Fruit fly (Drosophila melanogaster) whole organism, prepupa: ENCODE results near the gene CG42553.

Source experiments
- Blimp-1 ChIP-seq: fragments of 200-800 bp; sonication (Bioruptor generic); optimal IDR thresholded peaks from 3 replicates; lab custom pipeline; 2017; ENCODE audit warnings: missing biosample characterization, missing genetic modification characterization, mild to moderate bottlenecking, moderate library complexity, missing genetic modification reagents
- CG10669 ChIP-seq: fragments of 200-800 bp; sonication (Bioruptor generic); optimal IDR thresholded peaks from 3 replicates; lab custom pipeline; 2018; ENCODE audit warnings: missing biosample characterization, mild to moderate bottlenecking, missing genetic modification characterization, moderate library complexity
- CG11902 ChIP-seq: fragments of 200-800 bp; sonication (Bioruptor generic); optimal IDR thresholded peaks from 3 replicates; lab custom pipeline; 2016; ENCODE audit warnings: missing biosample characterization, missing genetic modification characterization
- CG15336 ChIP-seq: fragments of 200-800 bp; sonication (Bioruptor generic); IDR thresholded peaks from 2 replicates; pipeline ENCODE4 v1.3.6; 2022; ENCODE audit warnings: missing biosample characterization, missing genetic modification characterization
- CG16779 ChIP-seq: fragments of 200-800 bp; sonication (Bioruptor generic); optimal IDR thresholded peaks from 3 replicates; lab custom pipeline; 2017; ENCODE audit warnings: missing biosample characterization, mild to moderate bottlenecking, missing genetic modification characterization
- CG3032 ChIP-seq: fragments of 200-800 bp; optimal IDR thresholded peaks from 2 replicates; lab custom pipeline; 2019; ENCODE audit warnings: missing biosample characterization, mild to moderate bottlenecking, missing genetic modification characterization, moderate library complexity
- CG31627 ChIP-seq: fragments of 200-800 bp; sonication (Bioruptor generic); optimal IDR thresholded peaks from 3 replicates; lab custom pipeline; 2016; ENCODE audit warnings: missing biosample characterization, missing genetic modification characterization
- CG32006 ChIP-seq: fragments of 200-800 bp; sonication (Bioruptor generic); optimal IDR thresholded peaks from 3 replicates; lab custom pipeline; 2017; ENCODE audit warnings: missing biosample characterization, mild to moderate bottlenecking, missing genetic modification characterization
- CG3919 ChIP-seq: fragments of 200-800 bp; sonication (Bioruptor generic); optimal IDR thresholded peaks from 3 replicates; lab custom pipeline; 2016; ENCODE audit warnings: missing biosample characterization, missing genetic modification characterization
- CG4318 ChIP-seq: fragments of 200-800 bp; sonication (Bioruptor generic); optimal IDR thresholded peaks from 3 replicates; lab custom pipeline; 2017; ENCODE audit warnings: missing biosample characterization, mild to moderate bottlenecking, missing genetic modification characterization
- CG6163 ChIP-seq: fragments of 200-800 bp; sonication (Bioruptor generic); IDR thresholded peaks from 3 replicates; pipeline ENCODE4 v1.3.6; 2022; ENCODE audit warnings: missing biosample characterization, missing genetic modification characterization
- CG6276 ChIP-seq: fragments of 200-800 bp; sonication (Bioruptor generic); optimal IDR thresholded peaks from 2 replicates; lab custom pipeline; 2017; ENCODE audit warnings: missing biosample characterization, mild to moderate bottlenecking, missing genetic modification characterization
- CG6808 ChIP-seq: fragments of 200-800 bp; sonication (Bioruptor generic); optimal IDR thresholded peaks from 3 replicates; lab custom pipeline; 2017; ENCODE audit warnings: missing biosample characterization, missing genetic modification characterization, mild to moderate bottlenecking, moderate library complexity, missing genetic modification reagents
- CG6854 ChIP-seq: fragments of 200-800 bp; sonication (Bioruptor generic); optimal IDR thresholded peaks from 2 replicates; lab custom pipeline; 2017; ENCODE audit warnings: missing biosample characterization, mild to moderate bottlenecking, missing genetic modification characterization
- CG7368 ChIP-seq: fragments of 200-800 bp; sonication (Bioruptor generic); optimal IDR thresholded peaks from 3 replicates; lab custom pipeline; 2016; ENCODE audit warnings: missing biosample characterization, missing genetic modification characterization
- CG8119 ChIP-seq: fragments of 200-800 bp; sonication (Bioruptor generic); IDR thresholded peaks from 3 replicates; pipeline ENCODE4 v1.3.6; 2022; ENCODE audit warnings: missing biosample characterization, missing genetic modification characterization
- CG9139 ChIP-seq: fragments of 200-800 bp; sonication (Bioruptor generic); optimal IDR thresholded peaks from 3 replicates; lab custom pipeline; 2017; ENCODE audit warnings: missing biosample characterization, mild to moderate bottlenecking, missing genetic modification characterization
- Eip78C ChIP-seq: fragments of 200-800 bp; sonication (Bioruptor generic); peaks from one replicate; lab custom pipeline; 2016; ENCODE audit warnings: missing biosample characterization, missing genetic modification characterization
- Eip93F ChIP-seq: fragments of 200-800 bp; sonication (Bioruptor generic); optimal IDR thresholded peaks from 2 replicates; lab custom pipeline; 2016; ENCODE audit warnings: missing biosample characterization, mild to moderate bottlenecking, missing genetic modification characterization
- Ets21C ChIP-seq: fragments of 200-800 bp; sonication (Bioruptor generic); optimal IDR thresholded peaks from 3 replicates; lab custom pipeline; 2016; ENCODE audit warnings: missing biosample characterization, missing genetic modification characterization
- Ets96B ChIP-seq: fragments of 200-800 bp; optimal IDR thresholded peaks from 2 replicates; lab custom pipeline; 2019; ENCODE audit warnings: missing biosample characterization, mild to moderate bottlenecking, missing genetic modification characterization, moderate library complexity
- Gug ChIP-seq: fragments of 200-800 bp; sonication (Bioruptor generic); IDR thresholded peaks from 2 replicates; pipeline ENCODE4 v1.3.6; 2022; ENCODE audit warnings: missing biosample characterization, missing genetic modification characterization
- Hr38 ChIP-seq: sonication (Bioruptor generic); optimal IDR thresholded peaks from 2 replicates; lab custom pipeline; 2016; ENCODE audit warnings: missing biosample characterization, missing genetic modification characterization
- Hr39 ChIP-seq: fragments of 200-800 bp; sonication (Bioruptor generic); optimal IDR thresholded peaks from 2 replicates; lab custom pipeline; 2016; ENCODE audit warnings: missing biosample characterization, missing genetic modification characterization
- Hr4 ChIP-seq: fragments of 200-800 bp; sonication (Bioruptor generic); optimal IDR thresholded peaks from 3 replicates; lab custom pipeline; 2016; ENCODE audit warnings: missing biosample characterization, missing genetic modification characterization
- Lpt ChIP-seq: fragments of 200-800 bp; sonication (Bioruptor generic); optimal IDR thresholded peaks from 3 replicates; lab custom pipeline; 2016; ENCODE audit warnings: missing biosample characterization, missing genetic modification characterization
- OdsH ChIP-seq: fragments of 200-800 bp; sonication (Bioruptor generic); optimal IDR thresholded peaks from 3 replicates; lab custom pipeline; 2016; ENCODE audit warnings: missing biosample characterization, missing genetic modification characterization
- Smox ChIP-seq: fragments of 200-800 bp; sonication (Bioruptor generic); optimal IDR thresholded peaks from 3 replicates; lab custom pipeline; 2016; ENCODE audit warnings: missing biosample characterization, missing genetic modification characterization
- Sox14 ChIP-seq: fragments of 200-800 bp; sonication (Bioruptor generic); optimal IDR thresholded peaks from 3 replicates; lab custom pipeline; 2016; ENCODE audit warnings: missing biosample characterization, missing genetic modification characterization
- Sox15 ChIP-seq: fragments of 200-800 bp; sonication (Bioruptor generic); optimal IDR thresholded peaks from 3 replicates; lab custom pipeline; 2016; ENCODE audit warnings: missing biosample characterization, missing genetic modification characterization
- acj6 ChIP-seq: fragments of 200-800 bp; sonication (Bioruptor generic); optimal IDR thresholded peaks from 3 replicates; lab custom pipeline; 2016; ENCODE audit warnings: missing biosample characterization, missing genetic modification characterization
- cyc ChIP-seq: fragments of 200-800 bp; sonication (Bioruptor generic); optimal IDR thresholded peaks from 3 replicates; lab custom pipeline; 2016; ENCODE audit warnings: missing biosample characterization, missing genetic modification characterization
- dac ChIP-seq: fragments of 200-800 bp; sonication (Bioruptor generic); optimal IDR thresholded peaks from 2 replicates; lab custom pipeline; 2017; ENCODE audit warnings: missing biosample characterization, mild to moderate bottlenecking, missing genetic modification characterization
- dsx ChIP-seq: fragments of 200-800 bp; optimal IDR thresholded peaks from 3 replicates; lab custom pipeline; 2019; ENCODE audit warnings: missing biosample characterization, mild to moderate bottlenecking, missing genetic modification characterization, moderate library complexity; ENCODE audit not compliant: poor library complexity, severe bottlenecking
- eg ChIP-seq: fragments of 200-800 bp; sonication (Bioruptor generic); IDR thresholded peaks from 3 replicates; pipeline ENCODE4 v1.3.6; 2022; ENCODE audit warnings: missing biosample characterization, missing genetic modification characterization
- esn ChIP-seq: fragments of 200-800 bp; sonication (Bioruptor generic); optimal IDR thresholded peaks from 2 replicates; lab custom pipeline; 2016; ENCODE audit warnings: missing biosample characterization, mild to moderate bottlenecking, missing genetic modification characterization, moderate library complexity
- fd59A ChIP-seq: fragments of 200-800 bp; sonication (Bioruptor generic); optimal IDR thresholded peaks from 2 replicates; lab custom pipeline; 2017; ENCODE audit warnings: missing biosample characterization, mild to moderate bottlenecking, missing genetic modification characterization, missing genetic modification reagents
- fkh ChIP-seq: fragments of 200-800 bp; sonication (Bioruptor generic); optimal IDR thresholded peaks from 3 replicates; lab custom pipeline; 2017; ENCODE audit warnings: missing biosample characterization, mild to moderate bottlenecking, missing genetic modification characterization, moderate library complexity
- lz ChIP-seq: fragments of 200-800 bp; sonication (Bioruptor generic); optimal IDR thresholded peaks from 3 replicates; lab custom pipeline; 2016; ENCODE audit warnings: missing biosample characterization, missing genetic modification characterization
- net ChIP-seq: fragments of 200-800 bp; sonication (Bioruptor generic); optimal IDR thresholded peaks from 3 replicates; lab custom pipeline; 2016; ENCODE audit warnings: missing biosample characterization, missing genetic modification characterization
- pdm3 ChIP-seq: fragments of 200-800 bp; sonication (Bioruptor generic); optimal IDR thresholded peaks from 3 replicates; lab custom pipeline; 2016; ENCODE audit warnings: missing biosample characterization, missing genetic modification characterization
- salr ChIP-seq, 2 experiments: fragments of 200-800 bp; sonication (Bioruptor generic); optimal IDR thresholded peaks; 3 replicates each; lab custom pipeline; 2016 to 2018; ENCODE audit warnings: missing biosample characterization in 2 of 2, missing genetic modification characterization in 2 of 2, mild to moderate bottlenecking in 1 of 2
- spab ChIP-seq: fragments of 200-800 bp; sonication (Bioruptor generic); optimal IDR thresholded peaks from 2 replicates; lab custom pipeline; 2017; ENCODE audit warnings: missing biosample characterization, mild to moderate bottlenecking, missing genetic modification characterization, missing genetic modification reagents
- ss ChIP-seq, 2 experiments: fragments of 200-800 bp; sonication (Bioruptor generic); optimal IDR thresholded peaks; 2 replicates in 1 of 2; 3 replicates in 1 of 2; lab custom pipeline; 2017 to 2018; ENCODE audit warnings: mild to moderate bottlenecking in 2 of 2, missing biosample characterization in 2 of 2, missing genetic modification characterization in 2 of 2, moderate library complexity in 1 of 2
- svp ChIP-seq: fragments of 200-800 bp; sonication (Bioruptor generic); peaks from one replicate; lab custom pipeline; 2016; ENCODE audit warnings: missing biosample characterization, missing genetic modification characterization
- topi ChIP-seq: fragments of 200-800 bp; sonication (Bioruptor generic); optimal IDR thresholded peaks from 3 replicates; lab custom pipeline; 2016; ENCODE audit warnings: missing biosample characterization, missing genetic modification characterization
- vri ChIP-seq: fragments of 200-800 bp; sonication (Bioruptor generic); optimal IDR thresholded peaks from 3 replicates; lab custom pipeline; 2016; ENCODE audit warnings: missing biosample characterization, mild to moderate bottlenecking, missing genetic modification characterization

Gene CG42553

DNA sequence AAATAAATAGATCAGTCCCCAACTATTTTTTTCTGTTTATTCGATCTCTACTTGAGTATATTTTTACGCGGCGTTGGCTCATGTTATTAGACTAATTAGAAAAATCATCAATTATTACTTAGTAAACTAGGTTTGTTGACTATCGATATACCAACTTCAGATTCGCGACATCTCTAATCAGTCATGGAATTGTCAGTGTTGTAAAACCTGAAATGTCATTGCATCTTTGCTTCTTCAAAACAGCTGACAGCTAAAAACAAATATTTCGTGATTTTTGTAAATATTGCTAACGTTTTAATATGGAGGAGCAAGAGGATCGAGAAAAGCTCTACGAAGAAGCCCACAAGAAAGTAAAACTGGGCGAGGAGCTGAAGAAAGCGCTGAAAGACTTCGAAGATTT is at the start of gene CG42553:
TSS of gene CG42553 (plus strand) at position 216 of the 400 bp plus-strand sequence.
- no peak for TF ChIP-seq ss (GFP tag; optimal IDR thresholded peaks at IDR 0.05; lab: Kevin White, UChicago)
- peak; percentile 66 for TF ChIP-seq fkh (GFP tag; lab: Kevin White, UChicago)
- TF ChIP-seq lz (GFP tag; lab: Kevin White, UChicago): no peak
- TF ChIP-seq CG3919: no peak

DNA sequence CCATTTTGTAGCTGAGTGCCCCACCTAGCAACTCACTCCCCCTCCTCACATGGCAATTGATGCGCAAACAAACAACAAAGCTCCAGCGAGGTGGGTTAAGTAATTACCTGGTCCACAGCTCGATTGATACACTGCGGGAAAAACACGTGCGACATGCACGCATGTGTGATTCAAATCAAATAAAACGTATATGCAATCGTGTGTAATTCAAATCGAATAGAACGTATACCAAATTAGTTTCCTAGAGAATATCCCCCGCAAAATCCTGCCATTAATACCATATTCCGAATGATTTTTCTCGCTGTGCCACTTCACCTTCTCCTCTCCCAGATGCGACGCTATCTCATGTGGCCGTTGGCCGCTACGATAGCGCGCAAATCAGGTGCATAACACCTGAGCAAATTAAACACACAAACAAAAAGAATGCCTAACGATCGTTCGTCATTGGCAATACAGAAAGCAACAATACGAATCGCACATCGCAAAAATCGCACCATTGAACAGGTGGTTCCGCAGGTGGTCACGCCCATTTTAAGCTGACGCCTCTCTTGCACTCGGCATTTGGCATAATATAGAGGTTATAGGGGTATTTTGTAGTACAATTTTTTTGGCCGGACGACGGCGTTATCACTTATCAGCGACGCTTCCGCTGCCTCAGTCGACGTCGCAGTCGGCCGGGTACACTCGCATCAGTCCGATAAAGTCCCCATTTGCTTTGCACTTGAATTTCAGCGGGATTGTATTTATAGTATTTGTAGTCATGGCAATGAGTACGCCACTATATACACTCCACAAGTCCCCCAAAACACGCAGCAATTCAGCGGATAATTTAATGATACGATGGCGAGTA is 49.6 kb upstream of the CG42553 start:
- TF ChIP-seq esn (peak; percentile 90), Smox (GFP tag; lab: Kevin White, UChicago) (peak; percentile 82), Ets96B (tag; lab: Kevin White, UChicago) (peak; percentile 47), CG6276 (GFP tag; lab: Kevin White, UChicago) (peak; percentile 51), CG15336 (GFP tag; lab: Robert Waterston, UW) (peak; percentile 83), ss (GFP tag; optimal IDR thresholded peaks at IDR 0.05; lab: Kevin White, UChicago) (peak in 1 of 2 experiments; percentile 38), CG6854 (GFP tag; lab: Kevin White, UChicago) (peak; percentile 3), Ets21C (GFP tag; lab: Kevin White, UChicago) (peak; percentile 77), Hr38 (GFP tag; lab: Kevin White, UChicago) (no peak), salr (GFP tag; optimal IDR thresholded peaks at IDR 0.05; lab: Kevin White, UChicago) (peak; percentile 21 to 63), CG11902 (peak; percentile 80), Sox15 (GFP tag; lab: Kevin White, UChicago) (peak; percentile 82), svp (peak; percentile 93), CG31627 (GFP tag; lab: Kevin White, UChicago) (peak; percentile 91), pdm3 (GFP tag; lab: Kevin White, UChicago) (peak; percentile 88), CG16779 (peak; percentile 59), acj6 (peak; percentile 84), CG6808 (GFP tag; lab: Kevin White, UChicago) (no peak), eg (GFP tag; lab: Robert Waterston, UW) (peak; percentile 89), topi (GFP tag; lab: Kevin White, UChicago) (peak; percentile 78), CG10669 (GFP tag; lab: Kevin White, UChicago) (peak; percentile 54), CG4318 (GFP tag; lab: Kevin White, UChicago) (peak; percentile 72), lz (GFP tag; lab: Kevin White, UChicago) (peak; percentile 86), Hr4 (GFP tag; lab: Kevin White, UChicago) (peak; percentile 89), dsx (GFP tag; lab: Kevin White, UChicago) (peak; percentile 20), CG9139 (GFP tag; lab: Kevin White, UChicago) (no peak), CG7368 (peak; percentile 63), CG32006 (GFP tag; lab: Kevin White, UChicago) (peak; percentile 87), spab (GFP tag; lab: Kevin White, UChicago) (peak; percentile 31), dac (GFP tag; lab: Kevin White, UChicago) (peak; percentile 68), vri (GFP tag; lab: Kevin White, UChicago) (peak; percentile 95), Hr39 (peak; percentile 92), Sox14 (GFP tag; lab: Kevin White, UChicago) (peak; percentile 89), CG3032 (tag; lab: Kevin White, UChicago) (peak; percentile 52), fkh (GFP tag; lab: Kevin White, UChicago) (peak; percentile 47), Eip78C (GFP tag; lab: Kevin White, UChicago) (peak; percentile 95), fd59A (GFP tag; lab: Kevin White, UChicago) (peak; percentile 52), Gug (GFP tag; lab: Robert Waterston, UW) (peak; percentile 79), net (GFP tag; lab: Kevin White, UChicago) (peak; percentile 77), Blimp-1 (GFP tag; lab: Kevin White, UChicago) (peak; percentile 50), Eip93F (GFP tag; lab: Kevin White, UChicago) (no peak), Lpt (GFP tag; lab: Kevin White, UChicago) (peak; percentile 80), OdsH (GFP tag; lab: Kevin White, UChicago) (peak; percentile 88), cyc (GFP tag; lab: Kevin White, UChicago) (peak; percentile 84), CG3919 (peak; percentile 83), CG8119 (GFP tag; lab: Robert Waterston, UW) (peak; percentile 89), CG6163 (GFP tag; lab: Robert Waterston, UW) (peak; percentile 94)
